Worm (Caenorhabditis elegans) whole organism, mixed stage, embryonic: ENCODE data around the gene Y38A10A.2.

Experiments
- ces-1 ChIP-seq: fragments of 150-350 bp; optimal IDR thresholded peaks from 2 replicates; lab custom pipeline; 2014; ENCODE audit warnings: missing biosample characterization, missing genetic modification reagents, missing genetic modification characterization
- mab-5 ChIP-seq: fragments of 150-350 bp; optimal IDR thresholded peaks from 2 replicates; lab custom pipeline; 2014; ENCODE audit warnings: missing biosample characterization, missing genetic modification characterization

DNA sequence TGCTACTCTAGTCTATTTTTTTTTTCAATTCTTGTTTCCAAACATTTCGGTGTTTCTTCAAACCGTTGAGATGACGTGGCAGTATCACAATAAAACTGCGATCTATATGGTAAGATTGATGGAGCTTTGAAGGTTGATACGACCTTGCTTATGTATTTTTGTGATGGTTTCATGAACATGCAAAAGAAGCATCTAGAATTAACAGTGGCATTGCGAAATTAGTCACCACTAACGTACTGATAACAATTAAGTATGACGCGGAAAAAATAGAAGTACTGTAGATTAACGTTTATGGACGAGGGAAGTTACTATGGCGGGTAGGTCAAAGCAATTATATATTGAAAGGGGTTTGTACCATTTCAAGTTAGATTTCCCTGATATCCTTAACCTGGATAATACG is 50.8 kb downstream of the Y38A10A.2 start:
- TF ChIP-seq ces-1 (GFP tag; lab: Kevin White, UChicago) (no peak), mab-5 (tag; lab: Kevin White, UChicago) (no peak)
